Fruit fly (Drosophila melanogaster) whole organism, wandering third instar larva: ENCODE measurements around the gene CG11891.

Experiments
- Abd-B ChIP-seq: fragments of >200 bp; optimal IDR thresholded peaks from 2 replicates; lab custom pipeline; 2017; ENCODE audit warnings: missing biosample characterization, missing genetic modification characterization
- CG32264 ChIP-seq: fragments of 200-800 bp; sonication (Bioruptor generic); optimal IDR thresholded peaks from 2 replicates; lab custom pipeline; 2016; ENCODE audit warnings: missing biosample characterization, missing genetic modification characterization
- Dfd ChIP-seq: fragments of >200 bp; optimal IDR thresholded peaks from 2 replicates; lab custom pipeline; 2017; ENCODE audit warnings: missing biosample characterization, missing genetic modification characterization
- Dif ChIP-seq: fragments of 200-275, 200-300 bp; sonication (Bioruptor generic); optimal IDR thresholded peaks from 2 replicates; lab custom pipeline; 2018; ENCODE audit warnings: missing biosample characterization, missing genetic modification characterization; ENCODE audit not compliant: partially characterized antibody
- GATAd ChIP-seq: sonication (Bioruptor generic); optimal IDR thresholded peaks from 2 replicates; lab custom pipeline; 2016; ENCODE audit warnings: missing biosample characterization, missing genetic modification characterization
- Hnf4 ChIP-seq: fragments of 200-800 bp; sonication (Bioruptor generic); optimal IDR thresholded peaks from 2 replicates; lab custom pipeline; 2016; ENCODE audit warnings: missing biosample characterization, mild to moderate bottlenecking, missing genetic modification characterization
- Hr78 ChIP-seq: fragments of >200 bp; optimal IDR thresholded peaks from 2 replicates; lab custom pipeline; 2017; ENCODE audit warnings: missing biosample characterization, missing genetic modification characterization
- Jra ChIP-seq: sonication (Bioruptor generic); optimal IDR thresholded peaks from 2 replicates; lab custom pipeline; 2016; ENCODE audit warnings: missing biosample characterization, missing genetic modification characterization
- Myc ChIP-seq: fragments of >200 bp; optimal IDR thresholded peaks from 2 replicates; lab custom pipeline; 2017
- N ChIP-seq: fragments of >200 bp; optimal IDR thresholded peaks from 2 replicates; lab custom pipeline; 2018; ENCODE audit warnings: missing biosample characterization, missing external identifiers, missing genetic modification characterization
- OdsH ChIP-seq: fragments of 200-800 bp; sonication (Bioruptor generic); optimal IDR thresholded peaks from 2 replicates; lab custom pipeline; 2016; ENCODE audit warnings: missing biosample characterization, mild to moderate bottlenecking, missing genetic modification characterization
- Rel ChIP-seq, 2 experiments: fragments of 200-800 bp; sonication (Bioruptor generic) in 1 of 2; optimal IDR thresholded peaks; 2 replicates in 1 of 2; 3 replicates in 1 of 2; lab custom pipeline; 2016 to 2019; ENCODE audit warnings: mild to moderate bottlenecking in 2 of 2, missing biosample characterization in 2 of 2, missing genetic modification characterization in 2 of 2, moderate library complexity in 1 of 2
- Sp1 ChIP-seq: fragments of 200-800 bp; sonication (Bioruptor generic); optimal IDR thresholded peaks from 3 replicates; lab custom pipeline; 2019; ENCODE audit warnings: missing biosample characterization, mild to moderate bottlenecking, missing genetic modification characterization, moderate library complexity
- Vsx2 ChIP-seq: fragments of 200-300, 225-300 bp; sonication (Bioruptor generic); optimal IDR thresholded peaks from 2 replicates; lab custom pipeline; 2018; ENCODE audit warnings: missing biosample characterization, missing genetic modification characterization; ENCODE audit not compliant: partially characterized antibody
- br ChIP-seq: fragments of 200-800 bp; sonication (Bioruptor generic); optimal IDR thresholded peaks from 2 replicates; lab custom pipeline; 2016; ENCODE audit warnings: missing biosample characterization, missing genetic modification characterization
- brk ChIP-seq: fragments of 200-800 bp; sonication (Bioruptor generic); optimal IDR thresholded peaks from 2 replicates; lab custom pipeline; 2016; ENCODE audit warnings: missing biosample characterization, mild to moderate bottlenecking, missing genetic modification characterization
- dl ChIP-seq, 2 experiments: fragments of 175-275, 200-275 bp in 1 of 2; fragments of 200-275 bp in 1 of 2; sonication (Bioruptor generic); optimal IDR thresholded peaks; lab custom pipeline; 2018; ENCODE audit warnings: mild to moderate bottlenecking in 2 of 2, missing biosample characterization in 2 of 2, missing genetic modification characterization in 2 of 2, moderate library complexity in 2 of 2; ENCODE audit not compliant: partially characterized antibody in 2 of 2, insufficient read depth in 1 of 2
- dmrt93B ChIP-seq: fragments of 200-800 bp; sonication (Bioruptor generic); optimal IDR thresholded peaks from 2 replicates; lab custom pipeline; 2018; ENCODE audit warnings: missing biosample characterization, mild to moderate bottlenecking, missing genetic modification characterization
- dsf ChIP-seq: sonication (Bioruptor generic); optimal IDR thresholded peaks from 2 replicates; lab custom pipeline; 2016; ENCODE audit warnings: missing biosample characterization, missing genetic modification characterization, borderline replicate concordance
- ey ChIP-seq: fragments of 200-800 bp; sonication (Bioruptor generic); optimal IDR thresholded peaks from 2 replicates; lab custom pipeline; 2016; ENCODE audit warnings: missing biosample characterization, missing genetic modification characterization
- foxo ChIP-seq, 2 experiments: fragments of 200-800 bp; sonication (Bioruptor generic); optimal IDR thresholded peaks; 2 replicates in 1 of 2; 3 replicates in 1 of 2; lab custom pipeline; 2016 to 2017; ENCODE audit warnings: missing biosample characterization in 2 of 2, missing genetic modification characterization in 2 of 2
- fru ChIP-seq: fragments of 200-800 bp; sonication (Bioruptor generic); optimal IDR thresholded peaks from 3 replicates; lab custom pipeline; 2016; ENCODE audit warnings: missing biosample characterization, mild to moderate bottlenecking, missing genetic modification characterization
- psq ChIP-seq: fragments of 200-800 bp; sonication (Bioruptor generic); optimal IDR thresholded peaks from 3 replicates; lab custom pipeline; 2017; ENCODE audit warnings: missing biosample characterization, mild to moderate bottlenecking, missing genetic modification characterization, moderate library complexity
- rgr ChIP-seq: fragments of 200-800 bp; sonication (Bioruptor generic); optimal IDR thresholded peaks from 3 replicates; lab custom pipeline; 2016; ENCODE audit warnings: missing biosample characterization, mild to moderate bottlenecking, missing genetic modification characterization
- sv ChIP-seq: fragments of 200-800 bp; sonication (Bioruptor generic); optimal IDR thresholded peaks from 3 replicates; lab custom pipeline; 2016; ENCODE audit warnings: missing biosample characterization, missing genetic modification characterization
- tai ChIP-seq: sonication (Bioruptor generic); optimal IDR thresholded peaks from 2 replicates; lab custom pipeline; 2016; ENCODE audit warnings: missing biosample characterization, missing genetic modification characterization
- woc ChIP-seq: sonication (Bioruptor generic); optimal IDR thresholded peaks from 2 replicates; lab custom pipeline; 2016; ENCODE audit warnings: missing biosample characterization, mild to moderate bottlenecking, missing genetic modification characterization

The CG11891 gene

DNA sequence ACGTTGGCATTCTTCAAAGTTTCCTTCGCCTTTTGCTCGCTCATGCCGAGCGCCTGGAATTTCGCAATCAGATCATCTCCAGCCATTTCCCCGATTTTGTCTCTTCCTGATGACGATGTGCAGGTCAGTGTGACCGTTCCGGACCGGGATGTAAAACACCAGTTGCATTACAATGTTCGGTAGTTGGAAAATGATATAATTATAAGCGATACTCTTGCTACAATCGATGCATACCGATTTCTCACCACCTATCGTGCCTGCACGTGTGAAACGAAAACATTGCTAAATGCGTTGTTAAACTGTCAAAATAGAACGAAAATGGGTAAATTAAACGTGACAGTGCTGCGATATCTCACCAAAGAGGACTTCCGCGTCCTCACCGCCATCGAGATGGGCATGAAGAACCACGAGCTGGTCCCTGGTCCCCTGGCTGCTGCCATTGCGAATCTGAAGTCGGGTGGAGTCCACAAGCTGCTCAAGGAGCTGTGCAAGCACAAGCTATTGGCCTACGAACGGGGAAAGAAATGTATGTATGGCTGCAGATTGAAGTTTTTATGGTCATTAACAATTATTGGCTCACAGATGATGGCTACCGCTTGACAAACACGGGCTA, 4.3 kb upstream of the CG11891 start, which contains the start of the genes GlnRS and RIOK2:
TSS of gene GlnRS (minus strand) at position 133 of the 613 bp plus-strand sequence.
TSS of gene RIOK2 (plus strand) at position 256 of the 613 bp plus-strand sequence.
- no peak for TF ChIP-seq br (GFP tag; lab: Kevin White, UChicago)
- no peak for TF ChIP-seq Rel (GFP tag; optimal IDR thresholded peaks at IDR 0.05; lab: Kevin White, UChicago)
- TF ChIP-seq Rel (tag; optimal IDR thresholded peaks at IDR 0.05; lab: Kevin White, UChicago) = peak; percentile 54
- peak; percentile 59 for TF ChIP-seq Abd-B (GFP tag; lab: Kevin White, UChicago)
- TF ChIP-seq Sp1 (GFP tag; lab: Kevin White, UChicago) = peak; percentile 13
- no peak for TF ChIP-seq rgr (GFP tag; lab: Kevin White, UChicago)
- no peak for TF ChIP-seq Jra (GFP tag; lab: Kevin White, UChicago)
- peak; percentile 79 for TF ChIP-seq Hr78
- no peak for TF ChIP-seq sv (GFP tag; lab: Kevin White, UChicago)
- no peak for TF ChIP-seq foxo (GFP tag; optimal IDR thresholded peaks at IDR 0.05; lab: Kevin White, UChicago)
- peak; percentile 75 for TF ChIP-seq Myc (lab: Kevin White, UChicago)
- TF ChIP-seq N = peak; percentile 100
- TF ChIP-seq dmrt93B (GFP tag; lab: Kevin White, UChicago) = no peak

DNA sequence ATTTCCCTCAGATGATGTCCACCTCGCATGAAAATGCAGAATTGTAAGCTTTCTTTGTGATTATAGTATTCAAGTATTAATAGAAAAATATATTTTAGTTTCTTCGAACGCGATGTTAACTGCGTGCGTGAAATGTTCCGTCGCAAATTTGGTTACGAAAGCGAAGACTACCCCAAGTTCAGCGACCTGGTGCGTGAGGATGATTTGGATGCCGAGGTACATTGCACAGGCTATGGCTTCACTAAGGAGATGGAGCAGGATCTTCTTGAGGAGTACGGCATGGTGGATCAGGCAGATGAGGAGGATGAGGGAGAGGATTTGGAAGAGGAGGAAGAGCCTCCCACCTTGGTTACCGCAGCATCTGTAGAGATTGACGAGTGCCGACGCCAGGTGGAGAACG, 3.3 kb upstream of the CG11891 start:
- TF ChIP-seq fru (no peak), Vsx2 (GFP tag; lab: Kevin White, UChicago) (no peak)

DNA sequence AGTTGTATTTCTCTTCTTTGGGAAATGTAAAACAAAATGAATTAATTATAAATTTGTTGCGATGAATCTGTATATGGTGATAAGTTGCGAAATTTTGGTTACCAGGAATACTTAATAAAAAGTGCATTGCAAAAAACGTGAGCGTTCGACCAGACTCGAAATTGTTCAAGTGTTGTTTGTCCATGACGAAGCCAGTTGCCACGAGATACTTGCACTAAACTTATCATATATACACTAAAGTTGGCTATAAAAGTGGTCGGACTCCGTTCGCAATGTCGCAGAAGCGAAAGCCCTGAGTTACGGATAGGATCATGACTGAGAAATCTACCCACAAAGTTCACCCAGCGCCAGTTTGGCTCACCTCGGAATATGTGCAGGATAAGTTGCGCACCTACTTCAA, 3.5 kb downstream of the CG11891 start, which contains the start of gene CG11878:
TSS of gene CG11878 (plus strand) at position 301 of the 400 bp plus-strand sequence.
- TF ChIP-seq sv (GFP tag; lab: Kevin White, UChicago) (no peak), woc (GFP tag; lab: Kevin White, UChicago) (no peak), psq (no peak), OdsH (GFP tag; lab: Kevin White, UChicago) (no peak), dl (GFP tag; optimal IDR thresholded peaks at IDR 0.05; lab: Kevin White, UChicago; ENCODE audit: insufficient read depth in 1 of 2, partially characterized antibody in 2 of 2) (no peak), foxo (GFP tag; optimal IDR thresholded peaks at IDR 0.05; lab: Kevin White, UChicago) (no peak), ey (no peak), Dif (GFP tag; lab: Kevin White, UChicago) (no peak), dsf (GFP tag; lab: Kevin White, UChicago) (no peak), rgr (GFP tag; lab: Kevin White, UChicago) (no peak), GATAd (no peak), fru (no peak), Abd-B (GFP tag; lab: Kevin White, UChicago) (no peak)
- TF ChIP-seq, all 38 proteins: peak for 0

DNA sequence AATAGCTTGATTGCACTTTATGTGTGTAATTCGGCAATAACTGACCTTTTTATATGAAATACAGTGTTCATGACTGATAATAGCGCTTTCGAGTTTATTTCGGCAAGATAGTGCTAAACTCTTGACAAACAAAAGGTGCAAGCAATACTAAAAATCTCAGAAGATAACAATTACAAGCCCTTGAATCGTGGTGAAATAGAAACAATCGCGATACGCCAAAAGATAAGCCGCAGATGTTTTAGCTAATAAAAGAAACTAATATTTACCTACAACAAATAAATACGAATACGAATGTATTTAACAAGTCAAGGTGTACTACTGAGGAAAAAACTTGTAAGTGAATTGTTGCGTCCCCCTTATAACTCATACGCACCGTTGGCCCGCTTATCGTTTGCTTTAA, 5.3 kb downstream of the CG11891 start:
- TF ChIP-seq GATAd = no peak
- no peak for TF ChIP-seq tai (GFP tag; lab: Kevin White, UChicago)

DNA sequence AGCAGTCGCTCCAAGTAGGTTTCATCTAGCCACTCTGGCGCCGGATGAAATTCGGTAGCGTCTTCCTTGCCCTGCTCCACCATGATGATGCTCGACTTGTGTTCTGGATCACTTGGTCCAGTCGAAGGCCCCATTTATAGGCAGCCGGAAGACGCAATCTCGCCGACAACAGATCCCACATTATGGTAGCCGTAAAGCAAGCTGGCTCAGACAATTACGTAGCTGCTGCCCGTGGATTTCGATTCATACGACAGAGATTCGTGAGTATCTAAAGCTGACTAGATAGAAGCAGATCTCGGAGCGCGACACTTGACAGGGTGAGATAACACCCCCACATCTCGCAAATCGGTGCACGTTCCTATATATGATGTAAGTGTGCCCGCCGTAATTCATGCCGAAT, 7.1 kb downstream of the CG11891 start, which contains the start of gene CG10513:
TSS of gene CG10513 (minus strand) at position 101 of the 400 bp plus-strand sequence.
- TF ChIP-seq fru (no peak), Dfd (no peak), tai (GFP tag; lab: Kevin White, UChicago) (no peak), Jra (GFP tag; lab: Kevin White, UChicago) (no peak), Dif (GFP tag; lab: Kevin White, UChicago) (no peak), brk (GFP tag; lab: Kevin White, UChicago) (no peak), OdsH (GFP tag; lab: Kevin White, UChicago) (no peak), Hnf4 (no peak), Vsx2 (GFP tag; lab: Kevin White, UChicago) (no peak), dmrt93B (GFP tag; lab: Kevin White, UChicago) (no peak), Rel (GFP tag; optimal IDR thresholded peaks at IDR 0.05; lab: Kevin White, UChicago) (no peak), Rel (tag; optimal IDR thresholded peaks at IDR 0.05; lab: Kevin White, UChicago) (no peak), CG32264 (GFP tag; lab: Kevin White, UChicago) (no peak), psq (no peak), sv (GFP tag; lab: Kevin White, UChicago) (no peak), Abd-B (GFP tag; lab: Kevin White, UChicago) (no peak), br (GFP tag; lab: Kevin White, UChicago) (no peak)
